4 fruit fly cellular contexts compared by ENCODE assay signal in genomic region chrX:17806973-17807372, dm6.
TF ChIP-seq lines count a peak whose summit lies in the region.

No protein-coding gene starts in this region.

- TF ChIP-seq CTCF in whole organism, embryonic (GFP tag; optimal IDR thresholded peaks at IDR 0.05; lab: Kevin White, UChicago) = no peak

TF ChIP-seq in whole organism, embryonic, 481 proteins besides CTCF, POLR2A, EP300 and RAD21:
- TF ChIP-seq maf-S (GFP tag; optimal IDR thresholded peaks at IDR 0.05; lab: Kevin White, UChicago) (no peak), bsh (GFP tag; optimal IDR thresholded peaks at IDR 0.05; lab: Kevin White, UChicago) (peak in 1 of 2 experiments; percentile 18), dmrt11E (tag; optimal IDR thresholded peaks at IDR 0.05; lab: Kevin White, UChicago) (peak; percentile 27)

TF ChIP-seq in whole organism, prepupa, 60 proteins besides CTCF, POLR2A, EP300 and RAD21 (continues in another document):
- TF ChIP-seq Blimp-1 (GFP tag; optimal IDR thresholded peaks at IDR 0.05; lab: Kevin White, UChicago) (no peak), CG6163 (GFP tag; IDR thresholded peaks at IDR 0.05; lab: Robert Waterston, UW) (no peak), esn (GFP tag; optimal IDR thresholded peaks at IDR 0.05; lab: Kevin White, UChicago) (peak; percentile 46), CG6854 (GFP tag; optimal IDR thresholded peaks at IDR 0.05; lab: Kevin White, UChicago) (no peak), CG7368 (GFP tag; optimal IDR thresholded peaks at IDR 0.05; lab: Kevin White, UChicago) (no peak), CG11902 (GFP tag; optimal IDR thresholded peaks at IDR 0.05; lab: Kevin White, UChicago) (no peak), salr (GFP tag; optimal IDR thresholded peaks at IDR 0.05; lab: Kevin White, UChicago) (peak in 1 of 2 experiments; percentile 21), topi (GFP tag; optimal IDR thresholded peaks at IDR 0.05; lab: Kevin White, UChicago) (peak; percentile 33), Sox102F (GFP tag; optimal IDR thresholded peaks at IDR 0.05; lab: Kevin White, UChicago) (peak; percentile 7), acj6 (GFP tag; optimal IDR thresholded peaks at IDR 0.05; lab: Kevin White, UChicago) (peak; percentile 50), CG15336 (GFP tag; IDR thresholded peaks at IDR 0.05; lab: Robert Waterston, UW) (no peak), CG6808 (GFP tag; optimal IDR thresholded peaks at IDR 0.05; lab: Kevin White, UChicago) (peak; percentile 64), CG31627 (GFP tag; optimal IDR thresholded peaks at IDR 0.05; lab: Kevin White, UChicago) (no peak), svp (GFP tag; lab: Kevin White, UChicago) (peak; percentile 71), Lpt (GFP tag; optimal IDR thresholded peaks at IDR 0.05; lab: Kevin White, UChicago) (no peak), Smox (GFP tag; optimal IDR thresholded peaks at IDR 0.05; lab: Kevin White, UChicago) (peak; percentile 34), dac (GFP tag; optimal IDR thresholded peaks at IDR 0.05; lab: Kevin White, UChicago) (no peak), Gug (GFP tag; IDR thresholded peaks at IDR 0.05; lab: Robert Waterston, UW) (no peak), eg (GFP tag; IDR thresholded peaks at IDR 0.05; lab: Robert Waterston, UW) (no peak), vri (GFP tag; optimal IDR thresholded peaks at IDR 0.05; lab: Kevin White, UChicago) (peak; percentile 20), CG8632 (GFP tag; optimal IDR thresholded peaks at IDR 0.05; lab: Kevin White, UChicago) (peak; percentile 40), net (GFP tag; optimal IDR thresholded peaks at IDR 0.05; lab: Kevin White, UChicago) (peak; percentile 12), Sox15 (GFP tag; optimal IDR thresholded peaks at IDR 0.05; lab: Kevin White, UChicago) (peak; percentile 8), ss (GFP tag; optimal IDR thresholded peaks at IDR 0.05; lab: Kevin White, UChicago) (peak in 1 of 2 experiments; percentile 66), Hr4 (GFP tag; optimal IDR thresholded peaks at IDR 0.05; lab: Kevin White, UChicago) (no peak), Sox14 (GFP tag; optimal IDR thresholded peaks at IDR 0.05; lab: Kevin White, UChicago) (no peak), achi (GFP tag; optimal IDR thresholded peaks at IDR 0.05; lab: Kevin White, UChicago) (peak; percentile 45), Eip75B (GFP tag; optimal IDR thresholded peaks at IDR 0.05; lab: Kevin White, UChicago) (peak; percentile 7), CG10631 (GFP tag; optimal IDR thresholded peaks at IDR 0.05; lab: Kevin White, UChicago) (peak; percentile 45), CG6276 (GFP tag; optimal IDR thresholded peaks at IDR 0.05; lab: Kevin White, UChicago) (no peak)

TF ChIP-seq in whole organism, pupa, 21 proteins besides CTCF, POLR2A, EP300 and RAD21:
- peak; percentile 69 for TF ChIP-seq CG15710 (tag; optimal IDR thresholded peaks at IDR 0.05; lab: Kevin White, UChicago)
- TF ChIP-seq CG32121 (GFP tag; IDR thresholded peaks at IDR 0.05; lab: Robert Waterston, UW) = no peak
- peak; percentile 53 for TF ChIP-seq CG34367 (tag; optimal IDR thresholded peaks at IDR 0.05; lab: Kevin White, UChicago)
- peak; percentile 70 for TF ChIP-seq CG14655 (GFP tag; optimal IDR thresholded peaks at IDR 0.05; lab: Kevin White, UChicago)
- TF ChIP-seq CG8301 (tag; optimal IDR thresholded peaks at IDR 0.05; lab: Kevin White, UChicago) = peak; percentile 49
- TF ChIP-seq rn (GFP tag; IDR thresholded peaks at IDR 0.05; lab: Robert Waterston, UW) = no peak
- TF ChIP-seq CG9948 (tag; optimal IDR thresholded peaks at IDR 0.05; lab: Kevin White, UChicago) = peak; percentile 70
- peak; percentile 29 for TF ChIP-seq Snoo (tag; optimal IDR thresholded peaks at IDR 0.05; lab: Kevin White, UChicago)
- TF ChIP-seq D1 (tag; optimal IDR thresholded peaks at IDR 0.05; lab: Kevin White, UChicago) = peak; percentile 23
- TF ChIP-seq Pif1A (GFP tag; optimal IDR thresholded peaks at IDR 0.05; lab: Kevin White, UChicago) = no peak
- TF ChIP-seq Pif1B (GFP tag; optimal IDR thresholded peaks at IDR 0.05; lab: Kevin White, UChicago) = peak; percentile 37
- TF ChIP-seq gl (tag; optimal IDR thresholded peaks at IDR 0.05; lab: Kevin White, UChicago) = no peak
- no peak for TF ChIP-seq CG13204 (GFP tag; optimal IDR thresholded peaks at IDR 0.05; lab: Kevin White, UChicago)
- TF ChIP-seq CG10348 (GFP tag; IDR thresholded peaks at IDR 0.05; lab: Robert Waterston, UW) = no peak
- TF ChIP-seq CG17806 (tag; optimal IDR thresholded peaks at IDR 0.05; lab: Kevin White, UChicago) = peak; percentile 59
- TF ChIP-seq CG8159 (tag; optimal IDR thresholded peaks at IDR 0.05; lab: Kevin White, UChicago) = peak; percentile 76

TF ChIP-seq in whole organism, wandering third instar larva, 38 proteins besides CTCF, POLR2A, EP300 and RAD21:
- no peak for TF ChIP-seq sv (GFP tag; optimal IDR thresholded peaks at IDR 0.05; lab: Kevin White, UChicago)
- TF ChIP-seq Rel (GFP tag; optimal IDR thresholded peaks at IDR 0.05; lab: Kevin White, UChicago) = no peak
- TF ChIP-seq Rel (tag; optimal IDR thresholded peaks at IDR 0.05; lab: Kevin White, UChicago) = no peak
- TF ChIP-seq Hnf4 (GFP tag; optimal IDR thresholded peaks at IDR 0.05; lab: Kevin White, UChicago) = no peak
- no peak for TF ChIP-seq usp (GFP tag; optimal IDR thresholded peaks at IDR 0.05; lab: Kevin White, UChicago)
- no peak for TF ChIP-seq pan (optimal IDR thresholded peaks at IDR 0.05; lab: Kevin White, UChicago)
- TF ChIP-seq ey (GFP tag; optimal IDR thresholded peaks at IDR 0.05; lab: Kevin White, UChicago) = peak; percentile 19
- no peak for TF ChIP-seq br (GFP tag; optimal IDR thresholded peaks at IDR 0.05; lab: Kevin White, UChicago)
- no peak for TF ChIP-seq Myc (optimal IDR thresholded peaks at IDR 0.05; lab: Kevin White, UChicago)
- TF ChIP-seq Vsx2 (GFP tag; optimal IDR thresholded peaks at IDR 0.05; lab: Kevin White, UChicago; ENCODE audit: partially characterized antibody) = no peak
- TF ChIP-seq dsf (GFP tag; optimal IDR thresholded peaks at IDR 0.05; lab: Kevin White, UChicago; ENCODE audit: borderline replicate concordance) = no peak
- no peak for TF ChIP-seq Abd-B (GFP tag; optimal IDR thresholded peaks at IDR 0.05; lab: Kevin White, UChicago)
- peak; percentile 12 for TF ChIP-seq CG9705 (GFP tag; optimal IDR thresholded peaks at IDR 0.05; lab: Kevin White, UChicago)
- no peak for TF ChIP-seq CrebA (GFP tag; optimal IDR thresholded peaks at IDR 0.05; lab: Kevin White, UChicago; ENCODE audit: borderline replicate concordance)
- no peak for TF ChIP-seq tai (GFP tag; optimal IDR thresholded peaks at IDR 0.05; lab: Kevin White, UChicago)
- no peak for TF ChIP-seq Jra (GFP tag; optimal IDR thresholded peaks at IDR 0.05; lab: Kevin White, UChicago)
- TF ChIP-seq brk (GFP tag; optimal IDR thresholded peaks at IDR 0.05; lab: Kevin White, UChicago) = no peak
- TF ChIP-seq psq (GFP tag; optimal IDR thresholded peaks at IDR 0.05; lab: Kevin White, UChicago) = peak; percentile 28
- peak; percentile 68 for TF ChIP-seq Sp1 (GFP tag; optimal IDR thresholded peaks at IDR 0.05; lab: Kevin White, UChicago)
- TF ChIP-seq HLH106 (tag; optimal IDR thresholded peaks at IDR 0.05; lab: Kevin White, UChicago) = peak; percentile 61
- no peak for TF ChIP-seq sage (GFP tag; optimal IDR thresholded peaks at IDR 0.05; lab: Kevin White, UChicago)
- no peak for TF ChIP-seq GATAd (GFP tag; optimal IDR thresholded peaks at IDR 0.05; lab: Kevin White, UChicago)
- no peak for TF ChIP-seq Hr83 (GFP tag; optimal IDR thresholded peaks at IDR 0.05; lab: Kevin White, UChicago; ENCODE audit: poor library complexity, severe bottlenecking)
- no peak for TF ChIP-seq CG32264 (GFP tag; optimal IDR thresholded peaks at IDR 0.05; lab: Kevin White, UChicago)
- TF ChIP-seq lola (GFP tag; optimal IDR thresholded peaks at IDR 0.05; lab: Kevin White, UChicago) = no peak
- TF ChIP-seq woc (GFP tag; optimal IDR thresholded peaks at IDR 0.05; lab: Kevin White, UChicago) = no peak
- peak; percentile 37 for TF ChIP-seq rgr (GFP tag; optimal IDR thresholded peaks at IDR 0.05; lab: Kevin White, UChicago)
- no peak for TF ChIP-seq dl (GFP tag; optimal IDR thresholded peaks at IDR 0.05; lab: Kevin White, UChicago; ENCODE audit: insufficient read depth in 1 of 2, partially characterized antibody in 2 of 2)
- TF ChIP-seq dmrt93B (GFP tag; optimal IDR thresholded peaks at IDR 0.05; lab: Kevin White, UChicago) = peak; percentile 32
- TF ChIP-seq Hr78 (GFP tag; optimal IDR thresholded peaks at IDR 0.05; lab: Kevin White, UChicago) = no peak
- TF ChIP-seq h (GFP tag; optimal IDR thresholded peaks at IDR 0.05; lab: Kevin White, UChicago) = peak; percentile 46
- no peak for TF ChIP-seq N (GFP tag; optimal IDR thresholded peaks at IDR 0.05; lab: Kevin White, UChicago)
- TF ChIP-seq Dif (GFP tag; optimal IDR thresholded peaks at IDR 0.05; lab: Kevin White, UChicago; ENCODE audit: partially characterized antibody) = no peak
- peak in 1 of 2 experiments; percentile 66 for TF ChIP-seq foxo (GFP tag; optimal IDR thresholded peaks at IDR 0.05; lab: Kevin White, UChicago)
- TF ChIP-seq Mio (GFP tag; optimal IDR thresholded peaks at IDR 0.05; lab: Kevin White, UChicago) = no peak
- no peak for TF ChIP-seq Dfd (GFP tag; optimal IDR thresholded peaks at IDR 0.05; lab: Kevin White, UChicago)
- no peak for TF ChIP-seq jim (GFP tag; optimal IDR thresholded peaks at IDR 0.05; lab: Kevin White, UChicago)
- peak; percentile 87 for TF ChIP-seq OdsH (GFP tag; optimal IDR thresholded peaks at IDR 0.05; lab: Kevin White, UChicago)
- TF ChIP-seq fru (GFP tag; optimal IDR thresholded peaks at IDR 0.05; lab: Kevin White, UChicago) = peak; percentile 49

Comparison
In these comparisons a context has a peak if more than half of its experiments do, and no peak if none do; other contexts are left out.
1. Of the 7 proteins assayed by ChIP-seq in both whole organism, embryonic and whole organism, prepupa: peak only in whole organism, embryonic: none; only in whole organism, prepupa: Sox102F; in both: none; in neither: 6.